Worm (Caenorhabditis elegans) whole organism, L1 larva: Measurements from ENCODE around the gene iglr-2.
"Not testable (repeated sequence)": the region's sequence is repeated elsewhere in the genome, so short reads cannot be mapped to it uniquely, and the experiment has no call there.

Experiments used
- C16A3.4 ChIP-seq: fragments of 150-350 bp; optimal IDR thresholded peaks from 2 replicates; lab custom pipeline; 2014; ENCODE audit warnings: missing biosample characterization, missing genetic modification characterization
- aha-1 ChIP-seq: fragments of 150-350 bp; optimal IDR thresholded peaks from 2 replicates; lab custom pipeline; 2014; ENCODE audit warnings: missing biosample characterization, missing genetic modification characterization
- alr-1 ChIP-seq: fragments of 200-800 bp; sonication (Bioruptor generic); optimal IDR thresholded peaks from 2 replicates; lab custom pipeline; 2018; ENCODE audit warnings: borderline replicate concordance, mild to moderate bottlenecking, missing genetic modification characterization, missing compliant biosample characterization
- aly-2 ChIP-seq: fragments of 150-350 bp; optimal IDR thresholded peaks from 2 replicates; lab custom pipeline; 2014; ENCODE audit warnings: missing biosample characterization, missing genetic modification characterization
- blmp-1 ChIP-seq: fragments of 150-350 bp; optimal IDR thresholded peaks from 2 replicates; lab custom pipeline; 2014; ENCODE audit warnings: missing biosample characterization, missing genetic modification characterization
- ceh-8 ChIP-seq: fragments of 200-800 bp; sonication (Bioruptor generic); optimal IDR thresholded peaks from 2 replicates; lab custom pipeline; 2018; ENCODE audit warnings: mild to moderate bottlenecking, missing genetic modification characterization, moderate library complexity, missing compliant biosample characterization
- ceh-82 ChIP-seq, 3 experiments: fragments of 150-350 bp in 1 of 3; sonication (generic microtip) in 2 of 3; optimal IDR thresholded peaks; 2 replicates each; lab custom pipeline; 2014 to 2017; ENCODE audit warnings: missing biosample characterization in 3 of 3, missing genetic modification characterization in 3 of 3
- ces-1 ChIP-seq: fragments of 150-350 bp; optimal IDR thresholded peaks from 2 replicates; lab custom pipeline; 2014; ENCODE audit warnings: missing biosample characterization, missing genetic modification reagents, missing genetic modification characterization
- efl-3 ChIP-seq: fragments of 200-800 bp; sonication (Bioruptor generic); optimal IDR thresholded peaks from 2 replicates; lab custom pipeline; 2018; ENCODE audit warnings: mild to moderate bottlenecking, missing genetic modification characterization, missing compliant biosample characterization
- egl-13 ChIP-seq: sonication (generic microtip); optimal IDR thresholded peaks from 2 replicates; lab custom pipeline; 2016; ENCODE audit warnings: missing genotype, missing genetic modification reagents, missing genetic modification characterization, missing compliant biosample characterization
- egl-27 ChIP-seq, 2 experiments: fragments of 150-350 bp in 1 of 2; sonication (generic microtip); optimal IDR thresholded peaks; 3 replicates each; lab custom pipeline; 2017 to 2018; ENCODE audit warnings: missing biosample characterization in 2 of 2, missing genetic modification characterization in 2 of 2, missing genetic modification reagents in 2 of 2
- elt-2 ChIP-seq: sonication (generic microtip); optimal IDR thresholded peaks from 2 replicates; lab custom pipeline; 2016; ENCODE audit warnings: missing genetic modification characterization, mild to moderate bottlenecking, inconsistent platforms, missing compliant biosample characterization, missing genetic modification reagents
- ets-5 ChIP-seq: fragments of 200-800 bp; sonication (Bioruptor generic); IDR thresholded peaks from 2 replicates; pipeline ENCODE4 v1.3.6; 2022; ENCODE audit warnings: missing genetic modification characterization, missing compliant biosample characterization
- fkh-10 ChIP-seq: sonication (generic microtip); optimal IDR thresholded peaks from 2 replicates; lab custom pipeline; 2017; ENCODE audit warnings: missing biosample characterization, missing genetic modification reagents, missing genetic modification characterization
- fkh-8 ChIP-seq: sonication (generic microtip); optimal IDR thresholded peaks from 2 replicates; lab custom pipeline; 2016; ENCODE audit warnings: mild to moderate bottlenecking, missing genetic modification characterization, missing compliant biosample characterization
- fos-1 ChIP-seq: fragments of 150-350 bp; optimal IDR thresholded peaks from 2 replicates; lab custom pipeline; 2014; ENCODE audit warnings: missing biosample characterization, missing genetic modification characterization
- irx-1 ChIP-seq: sonication (generic microtip); optimal IDR thresholded peaks from 2 replicates; lab custom pipeline; 2016; ENCODE audit warnings: missing genetic modification characterization, missing compliant biosample characterization
- lin-15B ChIP-seq: fragments of 150-350 bp; sonication (generic microtip); optimal IDR thresholded peaks from 3 replicates; lab custom pipeline; 2014; ENCODE audit warnings: missing biosample characterization, missing genetic modification characterization
- lin-35 ChIP-seq, 2 experiments: fragments of 150-350 bp; optimal IDR thresholded peaks; 2 replicates each; lab custom pipeline; 2014; ENCODE audit warnings: missing biosample characterization in 2 of 2, missing genetic modification characterization in 2 of 2, missing genetic modification reagents in 2 of 2
- mab-9 ChIP-seq: fragments of 200-800 bp; sonication (Bioruptor generic); IDR thresholded peaks from 2 replicates; pipeline ENCODE4 v1.3.6; 2022; ENCODE audit warnings: missing genetic modification reagents, missing genetic modification characterization, missing compliant biosample characterization
- mef-2 ChIP-seq: fragments of 150-350 bp; optimal IDR thresholded peaks from 2 replicates; lab custom pipeline; 2014; ENCODE audit warnings: missing biosample characterization, missing genetic modification characterization
- mep-1 ChIP-seq: fragments of 150-350 bp; optimal IDR thresholded peaks from 2 replicates; lab custom pipeline; 2014; ENCODE audit warnings: missing biosample characterization, missing genetic modification characterization
- nhr-12 ChIP-seq: sonication (generic microtip); optimal IDR thresholded peaks from 2 replicates; lab custom pipeline; 2017; ENCODE audit warnings: missing biosample characterization, missing genetic modification characterization
- nhr-19 ChIP-seq: fragments of 200-800 bp; sonication (Bioruptor generic); conservative IDR thresholded peaks from 2 replicates; pipeline ENCODE4 v1.3.6; 2022; ENCODE audit warnings: missing genetic modification characterization, missing compliant biosample characterization
- nhr-20 ChIP-seq: sonication (generic microtip); optimal IDR thresholded peaks from 2 replicates; lab custom pipeline; 2016; ENCODE audit warnings: mild to moderate bottlenecking, missing genetic modification characterization, missing compliant biosample characterization
- nhr-28 ChIP-seq: fragments of 150-350 bp; optimal IDR thresholded peaks from 2 replicates; lab custom pipeline; 2014; ENCODE audit warnings: missing biosample characterization, missing genetic modification characterization
- nhr-71 ChIP-seq: sonication (generic microtip); optimal IDR thresholded peaks from 2 replicates; lab custom pipeline; 2016; ENCODE audit warnings: mild to moderate bottlenecking, missing genetic modification characterization, moderate library complexity, missing compliant biosample characterization
- nhr-76 ChIP-seq: sonication (generic microtip); optimal IDR thresholded peaks from 2 replicates; lab custom pipeline; 2017; ENCODE audit warnings: missing biosample characterization, missing genetic modification characterization
- nhr-77 ChIP-seq: fragments of 150-350 bp; optimal IDR thresholded peaks from 2 replicates; lab custom pipeline; 2014; ENCODE audit warnings: missing biosample characterization, missing genetic modification characterization
- nhr-85 ChIP-seq: sonication (generic microtip); peaks from one replicate; lab custom pipeline; 2016; ENCODE audit warnings: missing genetic modification characterization, inconsistent platforms, missing compliant biosample characterization
- pax-3 ChIP-seq: fragments of 200-800 bp; sonication (Bioruptor generic); optimal IDR thresholded peaks from 2 replicates; lab custom pipeline; 2018; ENCODE audit warnings: mild to moderate bottlenecking, missing genetic modification characterization, moderate library complexity, missing compliant biosample characterization
- snpc-4 ChIP-seq: fragments of 150-350 bp; optimal IDR thresholded peaks from 2 replicates; lab custom pipeline; 2014; ENCODE audit warnings: missing biosample characterization, missing genetic modification characterization
- snu-23 ChIP-seq: sonication (generic microtip); optimal IDR thresholded peaks from 2 replicates; lab custom pipeline; 2016; ENCODE audit warnings: missing genetic modification characterization, missing compliant biosample characterization
- tbx-2 ChIP-seq: sonication (generic microtip); optimal IDR thresholded peaks from 2 replicates; lab custom pipeline; 2016; ENCODE audit warnings: missing genetic modification characterization, missing compliant biosample characterization
- unc-30 ChIP-seq: sonication (generic microtip); optimal IDR thresholded peaks from 2 replicates; lab custom pipeline; 2017; ENCODE audit warnings: missing biosample characterization, missing genetic modification characterization
- unc-98 ChIP-seq: fragments of 200-800 bp; sonication (Bioruptor generic); IDR thresholded peaks from 2 replicates; pipeline ENCODE4 v1.3.6; 2022; ENCODE audit warnings: missing genetic modification characterization, missing compliant biosample characterization
- vab-15 ChIP-seq: sonication (generic microtip); optimal IDR thresholded peaks from 2 replicates; lab custom pipeline; 2017; ENCODE audit warnings: missing genotype, mild to moderate bottlenecking, missing genetic modification characterization, missing compliant biosample characterization
- ztf-11 ChIP-seq, 2 experiments: sonication (generic microtip); optimal IDR thresholded peaks; 2 replicates each; lab custom pipeline; 2016 to 2017; ENCODE audit warnings: missing genetic modification characterization in 2 of 2, missing biosample characterization in 1 of 2, missing compliant biosample characterization in 1 of 2

iglr-2 gene

DNA sequence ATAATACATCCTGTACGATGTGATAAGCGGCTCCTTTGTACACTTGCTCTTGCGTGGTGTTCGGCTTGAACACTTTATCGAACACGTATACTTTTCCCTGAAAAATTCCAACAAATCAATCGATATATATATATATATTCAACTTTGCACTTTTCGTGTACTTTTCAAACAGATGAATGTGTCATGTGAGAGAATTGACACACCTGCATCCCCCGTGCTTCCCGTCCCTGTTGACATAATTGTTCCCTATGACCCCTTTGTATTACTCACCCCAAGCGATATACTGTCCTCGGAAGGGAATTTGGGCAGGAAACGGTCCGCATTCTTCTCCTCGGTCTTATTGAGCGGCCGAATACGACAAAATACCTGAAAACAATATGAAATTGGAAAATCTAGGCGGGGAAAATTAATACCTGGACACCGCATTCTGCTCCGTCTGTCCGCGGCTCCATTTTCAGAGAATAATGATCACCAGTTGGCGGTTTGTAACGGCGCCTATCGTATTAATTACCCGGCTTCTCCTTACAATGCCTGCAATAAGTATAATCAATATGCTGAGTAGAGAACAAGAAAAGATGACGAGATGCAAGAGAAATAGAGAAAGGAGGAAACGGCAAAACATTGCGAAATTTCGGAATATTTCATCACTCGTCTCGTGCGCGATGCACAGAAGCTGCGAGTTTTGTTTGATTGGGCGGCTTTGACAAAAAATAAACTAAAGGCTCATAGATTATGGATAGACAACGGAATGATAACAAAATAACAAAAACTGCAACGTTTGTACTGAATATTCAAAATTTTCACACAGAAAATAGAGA lies 23.7 kb upstream of the iglr-2 start, which contains the start of gene unc-116 (continued):
- peak; percentile 67 for TF ChIP-seq fkh-8
- TF ChIP-seq C16A3.4 (tag; lab: Kevin White, UChicago): peak; percentile 34
- no peak for TF ChIP-seq ceh-8 (GFP tag; lab: Kevin White, UChicago)
- peak; percentile 35 for TF ChIP-seq blmp-1 (tag; lab: Kevin White, UChicago)
- no peak for TF ChIP-seq unc-98 (GFP tag; lab: Robert Waterston, UW)
- TF ChIP-seq nhr-85: peak; percentile 74
- TF ChIP-seq unc-30 (tag; lab: Kevin White, UChicago): no peak
- TF ChIP-seq aly-2 (tag; lab: Kevin White, UChicago): no peak
- no peak for TF ChIP-seq elt-2 (tag; lab: Kevin White, UChicago)
- TF ChIP-seq efl-3 (GFP tag; lab: Kevin White, UChicago): no peak
- peak; percentile 26 for TF ChIP-seq egl-13 (tag; lab: Kevin White, UChicago)
- TF ChIP-seq snpc-4 (tag; lab: Kevin White, UChicago): peak; percentile 9
- TF ChIP-seq mep-1 (tag; lab: Kevin White, UChicago): peak; percentile 57
- TF ChIP-seq ceh-82 (tag; optimal IDR thresholded peaks at IDR 0.05; lab: Kevin White, UChicago): peak; percentile 50 to 72 (median 58)
- no peak for TF ChIP-seq egl-27 (tag; optimal IDR thresholded peaks at IDR 0.05; lab: Kevin White, UChicago)
- no peak for TF ChIP-seq nhr-20
- TF ChIP-seq nhr-77: no peak
- TF ChIP-seq lin-35 (GFP tag; optimal IDR thresholded peaks at IDR 0.05; lab: Kevin White, UChicago): peak; percentile 38 to 39
- no peak for TF ChIP-seq ces-1
- no peak for TF ChIP-seq vab-15 (tag; lab: Kevin White, UChicago)
- peak; percentile 8 for TF ChIP-seq fos-1 (tag; lab: Kevin White, UChicago)
- TF ChIP-seq nhr-71 (tag; lab: Kevin White, UChicago): peak; percentile 63
- no peak for TF ChIP-seq nhr-76 (tag; lab: Kevin White, UChicago)
- TF ChIP-seq aha-1 (tag; lab: Kevin White, UChicago): no peak
- no peak for TF ChIP-seq nhr-12 (tag; lab: Kevin White, UChicago)
- TF ChIP-seq ets-5 (GFP tag; lab: Robert Waterston, UW): no peak
- TF ChIP-seq ztf-11 (tag; optimal IDR thresholded peaks at IDR 0.05; lab: Kevin White, UChicago): no peak
- TF ChIP-seq nhr-19 (GFP tag; lab: Robert Waterston, UW): peak; percentile 32; the same call in 1 of the 2 replicates
- no peak for TF ChIP-seq alr-1
- TF ChIP-seq irx-1 (tag; lab: Kevin White, UChicago): no peak
- TF ChIP-seq lin-15B: peak; percentile 18
- TF ChIP-seq fkh-10 (GFP tag; lab: Kevin White, UChicago): no peak
- TF ChIP-seq nhr-28 (tag; lab: Kevin White, UChicago): no peak
- no peak for TF ChIP-seq mef-2 (tag; lab: Kevin White, UChicago)

DNA sequence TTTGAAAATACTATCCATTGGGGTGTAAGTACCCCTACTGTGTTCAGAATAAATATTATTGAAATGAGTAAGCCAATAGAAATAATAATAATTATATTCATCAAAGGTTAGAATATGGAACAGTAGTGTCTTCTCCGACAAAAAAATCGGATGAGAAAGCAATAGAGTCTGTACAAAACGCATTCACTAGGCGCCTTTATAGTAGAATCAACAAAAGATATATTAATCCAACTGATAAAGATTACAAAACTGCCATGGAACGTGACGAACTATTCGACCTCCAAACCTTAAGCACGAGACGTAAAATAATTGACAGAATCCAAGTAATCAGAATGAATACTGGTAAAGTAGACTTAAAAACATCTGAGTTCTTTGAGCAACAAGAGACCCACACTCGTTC lies 16.7 kb upstream of the iglr-2 start, which contains the start of gene clc-29:
Gene clc-29 (minus strand): TSS at position 101 of the 400 bp plus-strand sequence.
- not testable (repeated sequence) for TF ChIP-seq pax-3 (tag; lab: Kevin White, UChicago); tbx-2 (tag; lab: Kevin White, UChicago); mab-9

DNA sequence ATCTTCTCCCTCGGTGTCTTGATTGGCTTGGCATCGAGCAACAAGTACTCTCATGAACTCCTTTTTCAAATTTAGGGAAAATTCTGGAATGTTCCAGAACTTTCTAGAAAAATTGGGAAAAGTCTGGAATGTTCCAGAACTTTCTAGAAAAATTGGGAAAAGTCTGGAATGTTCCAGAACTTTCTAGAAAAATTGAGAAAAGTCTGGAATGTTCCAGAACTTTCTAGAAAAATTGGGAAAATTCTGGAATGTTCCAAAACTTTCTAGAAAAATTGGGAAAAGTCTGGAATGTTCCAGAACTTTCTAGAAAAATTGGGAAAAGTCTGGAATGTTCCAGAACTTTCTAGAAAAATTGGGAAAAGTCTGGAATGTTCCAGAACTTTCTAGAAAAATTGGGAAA lies 13.2 kb upstream of the iglr-2 start, which contains the start of gene ZC262.7:
Gene ZC262.7 (minus strand): TSS at position 54 of the 400 bp plus-strand sequence.
- TF ChIP-seq irx-1 (tag; lab: Kevin White, UChicago); efl-3 (GFP tag; lab: Kevin White, UChicago); snu-23 (GFP tag; lab: Kevin White, UChicago): not testable (repeated sequence)
